Fruit fly (Drosophila melanogaster) whole organism, embryonic: ENCODE results near the gene mh.

Source experiments
- Awh ChIP-seq: fragments of 200-800 bp; sonication (Bioruptor generic); IDR thresholded peaks from 2 replicates; pipeline ENCODE4, ENCODE4 v1.3.6; 2022; ENCODE audit warnings: missing biosample characterization, missing genetic modification characterization
- BtbVII ChIP-seq: fragments of 200-800 bp; sonication (Bioruptor generic); optimal IDR thresholded peaks from 3 replicates; lab custom pipeline; 2017; ENCODE audit warnings: missing biosample characterization, mild to moderate bottlenecking, missing genetic modification characterization
- CG10274 ChIP-seq: fragments of 200-800 bp; sonication (Bioruptor generic); optimal IDR thresholded peaks from 3 replicates; lab custom pipeline; 2017; ENCODE audit warnings: missing biosample characterization, mild to moderate bottlenecking, missing genetic modification characterization
- CG10431 ChIP-seq: fragments of 200-800 bp; sonication (Bioruptor generic); optimal IDR thresholded peaks from 3 replicates; lab custom pipeline; 2018; ENCODE audit warnings: missing biosample characterization, mild to moderate bottlenecking, missing genetic modification characterization
- CG11247 ChIP-seq: fragments of 200-800 bp; sonication (Bioruptor generic); IDR thresholded peaks from 2 replicates; pipeline ENCODE4 v1.3.6; 2022; ENCODE audit warnings: missing biosample characterization, missing genetic modification characterization
- CG11398 ChIP-seq: fragments of 200-800 bp; sonication (Bioruptor generic); optimal IDR thresholded peaks from 2 replicates; lab custom pipeline; 2016; ENCODE audit warnings: missing biosample characterization, missing genetic modification characterization
- CG15601 ChIP-seq: fragments of 200-800 bp; sonication (Bioruptor generic); optimal IDR thresholded peaks from 3 replicates; lab custom pipeline; 2019; ENCODE audit warnings: missing biosample characterization, mild to moderate bottlenecking, missing genetic modification characterization, moderate library complexity
- CG17612 ChIP-seq: fragments of 200-800 bp; sonication (Bioruptor generic); IDR thresholded peaks from 2 replicates; pipeline ENCODE4 v1.3.6; 2022; ENCODE audit warnings: missing biosample characterization, missing genetic modification characterization
- CG2199 ChIP-seq: fragments of 200-800 bp; sonication (Bioruptor generic); IDR thresholded peaks from 3 replicates; pipeline ENCODE4 v1.3.6; 2022; ENCODE audit warnings: missing biosample characterization, missing genetic modification characterization
- CG30431 ChIP-seq: fragments of 200-800 bp; sonication (Bioruptor generic); optimal IDR thresholded peaks from 2 replicates; lab custom pipeline; 2017; ENCODE audit warnings: missing biosample characterization, missing genetic modification characterization
- CG31441 ChIP-seq: fragments of 200-800 bp; sonication (Bioruptor generic); IDR thresholded peaks from 2 replicates; pipeline ENCODE4 v1.3.6; 2022; ENCODE audit warnings: missing biosample characterization, missing genetic modification characterization
- CG3726 ChIP-seq: fragments of 200-800 bp; sonication (Bioruptor generic); IDR thresholded peaks from 3 replicates; pipeline ENCODE4, ENCODE4 v1.3.6; 2022; ENCODE audit warnings: missing biosample characterization, missing genetic modification characterization
- CG42726 ChIP-seq: fragments of 200-800 bp; sonication (Bioruptor generic); IDR thresholded peaks from 2 replicates; pipeline ENCODE4 v1.3.6; 2022; ENCODE audit warnings: missing biosample characterization, missing genetic modification characterization; ENCODE audit not compliant: partially characterized antibody
- CG4617 ChIP-seq: fragments of 200-800 bp; sonication (Bioruptor generic); optimal IDR thresholded peaks from 3 replicates; lab custom pipeline; 2016; ENCODE audit warnings: missing biosample characterization, missing genetic modification characterization, borderline replicate concordance
- CG6854 ChIP-seq: fragments of 200-800 bp; sonication (Bioruptor generic); optimal IDR thresholded peaks from 3 replicates; lab custom pipeline; 2017; ENCODE audit warnings: missing biosample characterization, mild to moderate bottlenecking, missing genetic modification characterization
- CG7271 ChIP-seq: fragments of 200-800 bp; sonication (Bioruptor generic); optimal IDR thresholded peaks from 2 replicates; lab custom pipeline; 2018; ENCODE audit warnings: missing biosample characterization, mild to moderate bottlenecking, missing genetic modification characterization, moderate library complexity
- CG7357 ChIP-seq: fragments of 200-800 bp; sonication (Bioruptor generic); IDR thresholded peaks from 3 replicates; pipeline ENCODE4 v1.3.6; 2022; ENCODE audit warnings: missing biosample characterization, missing genetic modification characterization
- CG9817 ChIP-seq: fragments of 200-800 bp; sonication (Bioruptor generic); optimal IDR thresholded peaks from 2 replicates; lab custom pipeline; 2018; ENCODE audit warnings: missing biosample characterization, mild to moderate bottlenecking, missing genetic modification characterization, moderate library complexity
- CHES-1-like ChIP-seq: fragments of 200-800 bp; sonication (Bioruptor generic); optimal IDR thresholded peaks from 2 replicates; lab custom pipeline; 2016; ENCODE audit warnings: missing biosample characterization, missing genetic modification characterization
- D ChIP-seq, 2 experiments: fragments of 200-800 bp in 1 of 2; fragments of >200 bp in 1 of 2; sonication (Bioruptor generic) in 1 of 2; optimal IDR thresholded peaks; 2 replicates in 1 of 2; 3 replicates in 1 of 2; lab custom pipeline; 2017; ENCODE audit warnings: mild to moderate bottlenecking in 1 of 2, missing biosample characterization in 1 of 2, missing genetic modification characterization in 1 of 2, missing genetic modification reagents in 1 of 2
- Dref ChIP-seq: fragments of 200-800 bp; sonication (Bioruptor generic); IDR thresholded peaks from 2 replicates; pipeline ENCODE4 v1.3.6; 2022; ENCODE audit warnings: missing biosample characterization, missing genetic modification characterization
- Drgx ChIP-seq: fragments of 200-800 bp; sonication (Bioruptor generic); IDR thresholded peaks from 2 replicates; pipeline ENCODE4 v1.3.6; 2022; ENCODE audit warnings: missing biosample characterization, missing genetic modification characterization
- Hand ChIP-seq: fragments of 200-800 bp; sonication (Bioruptor generic); optimal IDR thresholded peaks from 2 replicates; lab custom pipeline; 2017; ENCODE audit warnings: mild to moderate bottlenecking, missing biosample characterization, missing genetic modification reagents, missing genetic modification characterization
- HmgZ ChIP-seq: fragments of 200-800 bp; sonication (Bioruptor generic); optimal IDR thresholded peaks from 2 replicates; lab custom pipeline; 2018; ENCODE audit warnings: missing biosample characterization, mild to moderate bottlenecking, missing genetic modification characterization
- Lim3 ChIP-seq: fragments of 200-800 bp; sonication (Bioruptor generic); IDR thresholded peaks from 2 replicates; pipeline ENCODE4 v1.3.6; 2022; ENCODE audit warnings: missing biosample characterization, missing genetic modification characterization
- Lpt ChIP-seq: fragments of >200 bp; optimal IDR thresholded peaks from 2 replicates; lab custom pipeline; 2018; ENCODE audit warnings: missing biosample characterization, missing genetic modification characterization
- Mes4 ChIP-seq: fragments of 200-800 bp; sonication (Bioruptor generic); optimal IDR thresholded peaks from 2 replicates; lab custom pipeline; 2016; ENCODE audit warnings: missing biosample characterization, missing genetic modification characterization
- abd-A ChIP-seq: fragments of 200-800 bp; sonication (Bioruptor generic); optimal IDR thresholded peaks from 3 replicates; lab custom pipeline; 2019; ENCODE audit warnings: missing biosample characterization, mild to moderate bottlenecking, missing genetic modification characterization, moderate library complexity
- bcd ChIP-seq: fragments of 200-800 bp; sonication (Bioruptor generic); optimal IDR thresholded peaks from 2 replicates; lab custom pipeline; 2017; ENCODE audit warnings: missing biosample characterization, mild to moderate bottlenecking, missing genetic modification characterization
- chinmo ChIP-seq: fragments of 200-800 bp; sonication (Bioruptor generic); IDR thresholded peaks from 4 replicates; pipeline ENCODE4 v1.3.6; 2022; ENCODE audit warnings: missing biosample characterization, missing genetic modification characterization; ENCODE audit not compliant: partially characterized antibody
- exex ChIP-seq: fragments of 200-800 bp; sonication (Bioruptor generic); optimal IDR thresholded peaks from 4 replicates; lab custom pipeline; 2018; ENCODE audit warnings: missing biosample characterization, mild to moderate bottlenecking, missing genetic modification characterization, moderate library complexity
- her ChIP-seq: fragments of 200-800 bp; sonication (Bioruptor generic); optimal IDR thresholded peaks from 2 replicates; lab custom pipeline; 2016; ENCODE audit warnings: missing biosample characterization, missing genetic modification characterization
- kay ChIP-seq: fragments of 200-800 bp; sonication (Bioruptor generic); optimal IDR thresholded peaks from 2 replicates; lab custom pipeline; 2016; ENCODE audit warnings: missing biosample characterization, missing genetic modification characterization
- lab ChIP-seq: fragments of 200-800 bp; sonication (Bioruptor generic); optimal IDR thresholded peaks from 3 replicates; lab custom pipeline; 2017; ENCODE audit warnings: missing biosample characterization, missing genetic modification characterization, mild to moderate bottlenecking, moderate library complexity, missing genetic modification reagents
- mirr ChIP-seq: fragments of 200-800 bp; sonication (Bioruptor generic); optimal IDR thresholded peaks from 3 replicates; lab custom pipeline; 2018; ENCODE audit warnings: missing biosample characterization, mild to moderate bottlenecking, missing genetic modification characterization
- nerfin-1 ChIP-seq: fragments of 200-800 bp; sonication (Bioruptor generic); optimal IDR thresholded peaks from 3 replicates; lab custom pipeline; 2019; ENCODE audit warnings: missing biosample characterization, mild to moderate bottlenecking, missing genetic modification characterization, moderate library complexity
- pan ChIP-seq, 4 experiments: fragments of >200 bp in 3 of 4; fragments of 200-800 bp in 1 of 4; sonication (Bioruptor generic) in 1 of 4; optimal IDR thresholded peaks in 3 of 4; IDR thresholded peaks in 1 of 4; 2 replicates each; pipeline versions ENCODE4 v1.3.6 to Lab custom; 2017 to 2022; ENCODE audit warnings: missing biosample characterization in 2 of 4, missing genetic modification characterization in 2 of 4, mixed read lengths in 1 of 4
- peb ChIP-seq: fragments of 200-800 bp; sonication (Bioruptor generic); IDR thresholded peaks from 2 replicates; pipeline ENCODE4 v1.3.6; 2022; ENCODE audit warnings: missing biosample characterization, missing genetic modification characterization
- ranshi ChIP-seq: fragments of 200-800 bp; sonication (Bioruptor generic); IDR thresholded peaks from 2 replicates; pipeline ENCODE4 v1.3.6; 2022; ENCODE audit warnings: missing biosample characterization, missing genetic modification characterization
- sisA ChIP-seq: fragments of 200-800 bp; sonication (Bioruptor generic); IDR thresholded peaks from 2 replicates; pipeline ENCODE4 v1.3.6; 2022; ENCODE audit warnings: missing biosample characterization, missing genetic modification characterization
- slbo ChIP-seq: fragments of 200-800 bp; sonication (Bioruptor generic); IDR thresholded peaks from 2 replicates; pipeline ENCODE4 v1.3.6; 2022; ENCODE audit warnings: missing biosample characterization, missing genetic modification characterization
- so ChIP-seq: fragments of 200-800 bp; sonication (Bioruptor generic); IDR thresholded peaks from 3 replicates; pipeline ENCODE4 v1.3.6; 2022; ENCODE audit warnings: missing biosample characterization, missing genetic modification characterization
- ssp ChIP-seq: fragments of 200-800 bp; sonication (Bioruptor generic); IDR thresholded peaks from 2 replicates; pipeline ENCODE4 v1.3.6; 2022; ENCODE audit warnings: missing biosample characterization, missing genetic modification characterization
- sug ChIP-seq: fragments of 200-800 bp; optimal IDR thresholded peaks from 2 replicates; lab custom pipeline; 2019; ENCODE audit warnings: missing biosample characterization, mild to moderate bottlenecking, missing genetic modification characterization, moderate library complexity
- tap ChIP-seq: fragments of 200-800 bp; optimal IDR thresholded peaks from 3 replicates; lab custom pipeline; 2019; ENCODE audit warnings: missing biosample characterization, mild to moderate bottlenecking, missing genetic modification characterization, moderate library complexity
- tio ChIP-seq: fragments of 200-800 bp; sonication (Bioruptor generic); optimal IDR thresholded peaks from 2 replicates; lab custom pipeline; 2017; ENCODE audit warnings: missing biosample characterization, missing genetic modification characterization, inconsistent platforms
- toy ChIP-seq: fragments of 200-800 bp; sonication (Bioruptor generic); IDR thresholded peaks from 2 replicates; pipeline ENCODE4 v1.3.6; 2022; ENCODE audit warnings: missing biosample characterization, missing genetic modification characterization
- vnd ChIP-seq: fragments of 200-800 bp; sonication (Bioruptor generic); IDR thresholded peaks from 3 replicates; pipeline ENCODE4 v1.3.6; 2022; ENCODE audit warnings: missing biosample characterization, missing genetic modification characterization; ENCODE audit not compliant: partially characterized antibody
- wor ChIP-seq: fragments of 200-800 bp; sonication (Bioruptor generic); IDR thresholded peaks from 2 replicates; pipeline ENCODE4 v1.3.6; 2022; ENCODE audit warnings: missing biosample characterization, missing genetic modification characterization
- zfh2 ChIP-seq: fragments of 200-800 bp; sonication (Bioruptor generic); optimal IDR thresholded peaks from 2 replicates; lab custom pipeline; 2016; ENCODE audit warnings: missing biosample characterization, missing genetic modification characterization

The mh gene

dm6 chrX:15464531-15464930 is 10.7 kb downstream of the mh start:
- TF ChIP-seq Awh (GFP tag; lab: Robert Waterston, UW) (0 out of 2 replicates have a peak, but pooled peaks have one; percentile 16), lab (GFP tag; lab: Kevin White, UChicago) (no peak), Lpt (GFP tag; lab: Kevin White, UChicago) (no peak), tio (GFP tag; lab: Kevin White, UChicago) (no peak), CG2199 (GFP tag; lab: Robert Waterston, UW) (no peak), kay (peak; percentile 71), CG9817 (tag; lab: Kevin White, UChicago) (no peak), CG17612 (no peak), chinmo (GFP tag; lab: Robert Waterston, UW) (0 out of 4 replicates have a peak, but pooled peaks have one; percentile 46), CG30431 (GFP tag; lab: Kevin White, UChicago) (no peak), D (optimal IDR thresholded peaks at IDR 0.05; lab: Kevin White, UChicago) (no peak), D (GFP tag; optimal IDR thresholded peaks at IDR 0.05; lab: Kevin White, UChicago) (no peak), CG7357 (GFP tag; lab: Robert Waterston, UW) (no peak), wor (GFP tag; lab: Robert Waterston, UW) (no peak), toy (no peak), HmgZ (tag; lab: Kevin White, UChicago) (no peak), her (GFP tag; lab: Kevin White, UChicago) (no peak), pan (optimal IDR thresholded peaks at IDR 0.05; lab: Kevin White, UChicago) (no peak), pan (GFP tag; optimal IDR thresholded peaks at IDR 0.05 in 1 of 2, IDR thresholded peaks at IDR 0.05 in 1 of 2) (no peak), CG42726 (GFP tag; lab: Robert Waterston, UW) (no peak), nerfin-1 (no peak), so (no peak), Lim3 (no peak), abd-A (tag; lab: Kevin White, UChicago) (no peak), BtbVII (GFP tag; lab: Kevin White, UChicago) (no peak), mirr (peak; percentile 72), Drgx (GFP tag; lab: Robert Waterston, UW) (no peak), CG11398 (GFP tag; lab: Kevin White, UChicago) (no peak), CG4617 (no peak), exex (tag; lab: Kevin White, UChicago) (peak; percentile 99), CG15601 (tag; lab: Kevin White, UChicago) (no peak), CHES-1-like (GFP tag; lab: Kevin White, UChicago) (no peak), CG11247 (GFP tag; lab: Robert Waterston, UW) (no peak), tap (tag; lab: Kevin White, UChicago) (no peak), ranshi (GFP tag; lab: Robert Waterston, UW) (no peak), CG3726 (no peak), ssp (GFP tag; lab: Robert Waterston, UW) (no peak), slbo (GFP tag; lab: Robert Waterston, UW) (no peak), Dref (GFP tag; lab: Robert Waterston, UW) (no peak), Hand (GFP tag; lab: Kevin White, UChicago) (no peak), vnd (GFP tag; lab: Robert Waterston, UW) (no peak), bcd (GFP tag; lab: Kevin White, UChicago) (no peak), sug (tag; lab: Kevin White, UChicago) (peak; percentile 67), CG10431 (GFP tag; lab: Kevin White, UChicago) (no peak), zfh2 (GFP tag; lab: Kevin White, UChicago) (no peak), Mes4 (no peak), CG10274 (GFP tag; lab: Kevin White, UChicago) (no peak), peb (GFP tag; lab: Robert Waterston, UW) (no peak), sisA (no peak), CG6854 (GFP tag; lab: Kevin White, UChicago) (no peak), CG31441 (no peak), CG7271 (tag; lab: Kevin White, UChicago) (no peak)
